Worm (Caenorhabditis elegans): ENCODE measurements around the gene acs-21.

acs-21 gene

DNA sequence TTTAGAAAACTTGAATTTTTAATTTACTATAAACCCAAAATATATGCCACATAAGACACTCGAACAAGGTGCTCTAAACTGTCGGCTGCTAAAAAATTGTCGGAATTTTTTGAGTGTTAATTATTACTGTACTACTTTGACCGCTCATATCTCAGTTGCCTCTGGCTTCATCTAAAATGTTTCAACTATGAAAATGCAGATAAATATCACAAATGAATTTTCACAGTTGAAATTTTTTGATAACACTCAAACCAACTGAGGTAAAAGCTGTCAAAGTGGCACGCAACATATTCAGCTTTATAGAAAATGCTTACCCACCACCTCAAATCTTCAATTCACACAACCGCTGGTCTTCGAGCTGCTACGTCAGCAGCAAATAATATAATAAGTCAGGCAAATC lies at the start of gene acs-21:
Gene acs-21, plus strand, starts transcription at position 301 of the 400 bp plus-strand sequence.
- TF ChIP-seq hnd-1 (tag; optimal IDR thresholded peaks at IDR 0.05) = no peak
- no peak for TF ChIP-seq tra-4 (tag; optimal IDR thresholded peaks at IDR 0.05)
- TF ChIP-seq ama-1 (optimal IDR thresholded peaks at IDR 0.05) = no peak
- no peak for TF ChIP-seq sea-1 (GFP tag; conservative IDR thresholded peaks at IDR 0.05)
- no peak for TF ChIP-seq flt-1 (GFP tag; IDR thresholded peaks at IDR 0.05)
- no peak for TF ChIP-seq F13C5.2 (tag; optimal IDR thresholded peaks at IDR 0.05)
- TF ChIP-seq ceh-13 (GFP tag; optimal IDR thresholded peaks at IDR 0.05) = no peak
- TF ChIP-seq aly-1 (tag; optimal IDR thresholded peaks at IDR 0.05) = no peak
- no peak for TF ChIP-seq ceh-36 (tag; optimal IDR thresholded peaks at IDR 0.05)
- no peak for TF ChIP-seq tbx-37 (GFP tag; conservative IDR thresholded peaks at IDR 0.05)
- TF ChIP-seq B0310.2 (tag; optimal IDR thresholded peaks at IDR 0.05) = no peak
- no peak for TF ChIP-seq pes-1 (GFP tag; IDR thresholded peaks at IDR 0.05)
- no peak for TF ChIP-seq hmbx-1 (tag; optimal IDR thresholded peaks at IDR 0.05)
- TF ChIP-seq ets-7 (tag; optimal IDR thresholded peaks at IDR 0.05) = no peak
- no peak for TF ChIP-seq hmg-4 (GFP tag; optimal IDR thresholded peaks at IDR 0.05)
- no peak for TF ChIP-seq tbx-11 (GFP tag; IDR thresholded peaks at IDR 0.05)
- no peak for TF ChIP-seq scrt-1 (GFP tag; IDR thresholded peaks at IDR 0.05)

DNA sequence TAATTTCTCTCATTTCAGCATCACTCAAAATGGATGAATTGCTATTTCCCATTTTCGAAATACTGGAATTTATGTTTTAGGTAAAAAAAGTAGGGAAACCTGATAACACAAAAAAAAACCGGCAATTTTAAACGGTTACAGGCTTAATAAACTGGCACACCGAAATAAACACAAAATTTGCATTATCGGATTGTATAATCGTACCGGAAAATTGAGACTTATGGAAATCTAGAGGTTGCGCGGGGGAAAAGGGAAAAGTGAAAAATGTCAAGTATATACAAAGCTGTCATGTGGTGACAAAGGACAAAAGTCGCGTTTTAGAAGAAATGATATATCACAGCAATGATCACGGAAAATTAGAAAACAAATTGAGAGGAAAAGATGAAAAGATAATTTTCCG lies 49.6 kb upstream of the acs-21 start, which contains the start of gene chpf-2:
Gene chpf-2, minus strand, starts transcription at position 101 of the 400 bp plus-strand sequence.
- TF ChIP-seq ets-7 (tag; optimal IDR thresholded peaks at IDR 0.05) = no peak

DNA sequence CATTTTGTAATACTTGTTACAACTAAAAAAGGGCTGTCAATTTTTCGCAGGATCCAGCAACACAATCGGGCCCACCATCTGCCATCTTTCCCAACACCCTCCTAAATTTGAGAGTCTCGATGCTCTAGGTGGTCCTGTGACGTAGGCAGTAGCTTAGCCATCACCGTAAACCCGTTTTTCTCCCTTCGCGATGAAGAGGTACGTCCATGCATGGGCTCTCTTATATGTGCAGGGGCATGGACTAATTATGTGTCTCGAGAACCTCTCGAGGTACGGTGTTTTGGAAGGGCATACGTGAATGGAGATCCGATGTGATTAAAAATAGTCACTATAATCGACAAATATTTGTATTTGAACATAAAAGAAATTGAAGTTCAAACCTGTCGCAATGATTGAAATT lies 47.9 kb upstream of the acs-21 start:
- TF ChIP-seq tbx-37 (GFP tag; conservative IDR thresholded peaks at IDR 0.05) (no peak), sea-1 (GFP tag; conservative IDR thresholded peaks at IDR 0.05) (no peak)

DNA sequence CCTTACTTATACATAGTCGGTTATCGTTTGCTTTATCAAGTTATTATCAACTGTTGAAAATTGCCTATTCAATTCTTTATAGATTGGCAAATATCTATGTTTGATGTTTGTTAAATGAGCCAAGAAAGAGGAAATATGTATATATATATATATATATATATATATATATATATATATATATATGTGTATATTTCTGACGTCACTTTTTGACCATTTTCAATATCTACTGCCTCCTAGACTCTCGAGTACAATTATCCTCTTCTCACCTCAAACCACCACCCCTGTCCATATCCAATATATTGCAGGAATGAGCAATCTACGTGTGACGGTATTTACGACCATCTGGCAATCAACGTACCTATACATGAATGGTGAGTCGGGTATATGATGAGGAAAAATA lies 44.0 kb upstream of the acs-21 start, which contains the start of gene F59D6.1:
Gene F59D6.1, plus strand, starts transcription at position 301 of the 400 bp plus-strand sequence.
- TF ChIP-seq tbx-37 (GFP tag; conservative IDR thresholded peaks at IDR 0.05) (no peak), ama-1 (optimal IDR thresholded peaks at IDR 0.05) (no peak), scrt-1 (GFP tag; IDR thresholded peaks at IDR 0.05) (no peak), sea-1 (GFP tag; conservative IDR thresholded peaks at IDR 0.05) (no peak), pes-1 (GFP tag; IDR thresholded peaks at IDR 0.05) (no peak), B0310.2 (tag; optimal IDR thresholded peaks at IDR 0.05) (no peak), aly-1 (tag; optimal IDR thresholded peaks at IDR 0.05) (no peak), ets-7 (tag; optimal IDR thresholded peaks at IDR 0.05) (no peak), ceh-13 (GFP tag; optimal IDR thresholded peaks at IDR 0.05) (no peak), tra-4 (tag; optimal IDR thresholded peaks at IDR 0.05) (no peak)

DNA sequence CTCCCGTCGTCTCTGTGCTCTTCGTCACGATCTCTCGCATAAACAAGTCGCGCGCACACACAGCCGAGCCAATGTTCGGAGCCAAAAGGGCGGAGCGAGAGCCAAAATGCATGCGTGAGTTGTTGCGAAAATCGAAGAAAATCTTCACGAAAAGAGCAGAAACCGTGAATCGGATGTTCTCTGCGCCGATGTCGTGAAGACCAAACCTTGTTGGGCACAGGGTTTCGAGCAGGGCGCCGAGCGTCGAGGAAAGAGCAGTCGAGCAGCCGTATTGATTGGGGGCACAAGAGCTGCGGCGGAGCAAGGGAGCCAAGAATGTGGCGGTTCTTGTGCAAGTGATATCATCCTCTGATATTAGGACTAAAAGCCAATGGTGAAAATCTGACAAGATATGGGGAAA lies 42.5 kb upstream of the acs-21 start:
- TF ChIP-seq ceh-36 (tag; optimal IDR thresholded peaks at IDR 0.05) = no peak
- TF ChIP-seq ceh-13 (GFP tag; optimal IDR thresholded peaks at IDR 0.05) = no peak
- no peak for TF ChIP-seq pes-1 (GFP tag; IDR thresholded peaks at IDR 0.05)
- no peak for TF ChIP-seq tbx-11 (GFP tag; IDR thresholded peaks at IDR 0.05)
- no peak for TF ChIP-seq ets-7 (tag; optimal IDR thresholded peaks at IDR 0.05)
- TF ChIP-seq tra-4 (tag; optimal IDR thresholded peaks at IDR 0.05) = no peak
- no peak for TF ChIP-seq hmg-4 (GFP tag; optimal IDR thresholded peaks at IDR 0.05)
- TF ChIP-seq B0310.2 (tag; optimal IDR thresholded peaks at IDR 0.05) = no peak
- no peak for TF ChIP-seq scrt-1 (GFP tag; IDR thresholded peaks at IDR 0.05)
- TF ChIP-seq aly-1 (tag; optimal IDR thresholded peaks at IDR 0.05) = no peak
- TF ChIP-seq F13C5.2 (tag; optimal IDR thresholded peaks at IDR 0.05) = no peak
- TF ChIP-seq flt-1 (GFP tag; IDR thresholded peaks at IDR 0.05) = no peak
- TF ChIP-seq hmbx-1 (tag; optimal IDR thresholded peaks at IDR 0.05) = no peak
- no peak for TF ChIP-seq hnd-1 (tag; optimal IDR thresholded peaks at IDR 0.05)
- TF ChIP-seq sea-1 (GFP tag; conservative IDR thresholded peaks at IDR 0.05) = no peak
- TF ChIP-seq tbx-37 (GFP tag; conservative IDR thresholded peaks at IDR 0.05) = no peak
- TF ChIP-seq ama-1 (optimal IDR thresholded peaks at IDR 0.05) = no peak

DNA sequence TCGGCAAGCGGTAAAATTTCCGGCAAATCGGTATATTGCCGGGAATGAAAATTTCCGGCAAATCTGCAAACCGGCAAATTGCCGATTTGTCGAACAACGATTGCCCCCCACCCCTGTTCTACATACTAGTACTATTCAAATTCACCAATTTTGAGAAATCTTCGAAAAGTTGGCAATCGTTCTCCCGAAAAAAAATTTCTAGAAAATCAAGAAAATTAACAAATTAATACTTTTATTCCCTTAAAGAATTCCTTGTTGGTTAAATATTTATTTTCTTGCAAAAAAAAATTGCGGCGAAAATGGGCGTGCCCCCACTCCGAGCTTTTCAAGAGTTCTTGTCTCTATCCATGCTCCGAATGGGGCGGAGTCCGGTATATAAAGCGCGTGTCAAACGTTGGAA lies 34.6 kb upstream of the acs-21 start, which contains the start of gene C50H11.8:
Gene C50H11.8, plus strand, starts transcription at position 301 of the 400 bp plus-strand sequence.
- TF ChIP-seq ceh-13 (GFP tag; optimal IDR thresholded peaks at IDR 0.05) (no peak), B0310.2 (tag; optimal IDR thresholded peaks at IDR 0.05) (no peak), hmg-4 (GFP tag; optimal IDR thresholded peaks at IDR 0.05) (no peak), flt-1 (GFP tag; IDR thresholded peaks at IDR 0.05) (no peak), tbx-11 (GFP tag; IDR thresholded peaks at IDR 0.05) (no peak), hnd-1 (tag; optimal IDR thresholded peaks at IDR 0.05) (no peak), ets-7 (tag; optimal IDR thresholded peaks at IDR 0.05) (no peak), scrt-1 (GFP tag; IDR thresholded peaks at IDR 0.05) (no peak), sea-1 (GFP tag; conservative IDR thresholded peaks at IDR 0.05) (no peak), ama-1 (optimal IDR thresholded peaks at IDR 0.05) (no peak), tra-4 (tag; optimal IDR thresholded peaks at IDR 0.05) (no peak), aly-1 (tag; optimal IDR thresholded peaks at IDR 0.05) (no peak), ceh-36 (tag; optimal IDR thresholded peaks at IDR 0.05) (no peak), tbx-37 (GFP tag; conservative IDR thresholded peaks at IDR 0.05) (no peak), hmbx-1 (tag; optimal IDR thresholded peaks at IDR 0.05) (no peak), pes-1 (GFP tag; IDR thresholded peaks at IDR 0.05) (no peak), F13C5.2 (tag; optimal IDR thresholded peaks at IDR 0.05) (no peak)

DNA sequence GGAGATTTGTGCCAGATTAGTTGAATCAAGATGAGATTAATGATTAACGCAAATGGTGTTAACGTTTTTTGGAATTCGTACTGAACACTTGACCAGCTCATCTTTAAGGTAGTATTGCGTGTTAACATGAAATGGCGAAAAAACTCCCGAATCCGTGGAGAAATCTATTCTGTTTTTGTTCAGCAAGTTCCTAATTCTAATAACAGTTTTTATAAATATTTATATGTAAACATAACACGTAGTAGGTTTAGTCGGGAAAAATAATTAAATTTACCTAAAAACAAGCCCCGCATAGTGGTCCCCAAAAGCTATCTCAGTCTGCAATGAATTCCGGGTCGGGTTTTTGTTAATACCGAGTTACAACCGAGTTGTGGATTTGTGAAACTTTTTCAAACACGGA lies 29.9 kb upstream of the acs-21 start, which contains the start of gene str-244:
Gene str-244, minus strand, starts transcription at position 101 of the 400 bp plus-strand sequence.
- TF ChIP-seq ceh-13 (GFP tag; optimal IDR thresholded peaks at IDR 0.05) = no peak
- TF ChIP-seq hnd-1 (tag; optimal IDR thresholded peaks at IDR 0.05) = no peak
- no peak for TF ChIP-seq aly-1 (tag; optimal IDR thresholded peaks at IDR 0.05)
- TF ChIP-seq tbx-37 (GFP tag; conservative IDR thresholded peaks at IDR 0.05) = no peak
- TF ChIP-seq B0310.2 (tag; optimal IDR thresholded peaks at IDR 0.05) = no peak
- TF ChIP-seq tra-4 (tag; optimal IDR thresholded peaks at IDR 0.05) = no peak
- no peak for TF ChIP-seq ama-1 (optimal IDR thresholded peaks at IDR 0.05)
- TF ChIP-seq ets-7 (tag; optimal IDR thresholded peaks at IDR 0.05) = no peak
- TF ChIP-seq F13C5.2 (tag; optimal IDR thresholded peaks at IDR 0.05) = no peak
- no peak for TF ChIP-seq pes-1 (GFP tag; IDR thresholded peaks at IDR 0.05)
- no peak for TF ChIP-seq ceh-36 (tag; optimal IDR thresholded peaks at IDR 0.05)
- TF ChIP-seq sea-1 (GFP tag; conservative IDR thresholded peaks at IDR 0.05) = no peak
- TF ChIP-seq scrt-1 (GFP tag; IDR thresholded peaks at IDR 0.05) = no peak
- TF ChIP-seq hmbx-1 (tag; optimal IDR thresholded peaks at IDR 0.05) = no peak
- no peak for TF ChIP-seq flt-1 (GFP tag; IDR thresholded peaks at IDR 0.05)

All from whole organism, early embryonic.